Worm (Caenorhabditis elegans): ENCODE measurements around the gene kin-33.

Gene kin-33

ce11 chrV:185694-186217 lies 48.7 kb downstream of the kin-33 start, which contains the start of gene arid-1:
arid-1 (plus strand) TSS chrV:186167.
- TF ChIP-seq W03F9.2 (tag; optimal IDR thresholded peaks at IDR 0.05) (peak; percentile 31), him-1 (tag; optimal IDR thresholded peaks at IDR 0.05) (no peak), dao-5 (tag; optimal IDR thresholded peaks at IDR 0.05) (no peak)

ce11 chrV:185124-185523 lies 49.3 kb downstream of the kin-33 start:
- TF ChIP-seq dao-5 (tag; optimal IDR thresholded peaks at IDR 0.05) (no peak), him-1 (tag; optimal IDR thresholded peaks at IDR 0.05) (no peak), W03F9.2 (tag; optimal IDR thresholded peaks at IDR 0.05) (no peak)
